Worm (Caenorhabditis elegans) whole organism, young adult: ENCODE measurements around the gene W02D7.6.

ENCODE experiments used
- Y53F4B.3 ChIP-seq: fragments of 200-800 bp; sonication (Bioruptor generic); IDR thresholded peaks from 2 replicates; pipeline ENCODE4 v1.3.6; 2022; ENCODE audit warnings: missing genetic modification reagents, missing genetic modification characterization, missing compliant biosample characterization
- ama-1 ChIP-seq, 3 experiments: fragments of 150-350 bp in 1 of 3; sonication (generic microtip) in 2 of 3; optimal IDR thresholded peaks; 2 replicates each; lab custom pipeline; 2014 to 2018; ENCODE audit warnings: missing biosample characterization in 2 of 3, missing genetic modification characterization in 2 of 3, missing genetic modification reagents in 2 of 3
- chd-7 ChIP-seq: sonication (generic microtip); optimal IDR thresholded peaks from 2 replicates; lab custom pipeline; 2016; ENCODE audit warnings: mild to moderate bottlenecking, missing genetic modification characterization, moderate library complexity, missing compliant biosample characterization
- egrh-3 ChIP-seq: fragments of 200-800 bp; sonication (Bioruptor generic); IDR thresholded peaks from 2 replicates; pipeline ENCODE4 v1.3.6; 2022; ENCODE audit warnings: missing genetic modification reagents, missing genetic modification characterization, missing compliant biosample characterization
- madf-8 ChIP-seq: fragments of 200-800 bp; sonication (Bioruptor generic); conservative IDR thresholded peaks from 2 replicates; pipeline ENCODE4 v1.3.6; 2022; ENCODE audit warnings: missing genetic modification reagents, missing genetic modification characterization, missing compliant biosample characterization
- snpc-4 ChIP-seq, 5 experiments: fragments of 150-350 bp in 1 of 5; sonication (generic microtip) in 4 of 5; optimal IDR thresholded peaks; 2 replicates each; lab custom pipeline; 2014 to 2018; ENCODE audit warnings: missing genetic modification characterization in 5 of 5, missing biosample characterization in 3 of 5, antibody characterized with exemption in 2 of 5, mild to moderate bottlenecking in 2 of 5, missing compliant biosample characterization in 2 of 5, missing genotype in 2 of 5, moderate library complexity in 2 of 5, missing genetic modification reagents in 1 of 5
- tbp1 ChIP-seq: fragments of 200-800 bp; sonication (Bioruptor generic); optimal IDR thresholded peaks from 2 replicates; lab custom pipeline; 2018; ENCODE audit warnings: mild to moderate bottlenecking, missing genetic modification characterization, missing compliant biosample characterization

DNA sequence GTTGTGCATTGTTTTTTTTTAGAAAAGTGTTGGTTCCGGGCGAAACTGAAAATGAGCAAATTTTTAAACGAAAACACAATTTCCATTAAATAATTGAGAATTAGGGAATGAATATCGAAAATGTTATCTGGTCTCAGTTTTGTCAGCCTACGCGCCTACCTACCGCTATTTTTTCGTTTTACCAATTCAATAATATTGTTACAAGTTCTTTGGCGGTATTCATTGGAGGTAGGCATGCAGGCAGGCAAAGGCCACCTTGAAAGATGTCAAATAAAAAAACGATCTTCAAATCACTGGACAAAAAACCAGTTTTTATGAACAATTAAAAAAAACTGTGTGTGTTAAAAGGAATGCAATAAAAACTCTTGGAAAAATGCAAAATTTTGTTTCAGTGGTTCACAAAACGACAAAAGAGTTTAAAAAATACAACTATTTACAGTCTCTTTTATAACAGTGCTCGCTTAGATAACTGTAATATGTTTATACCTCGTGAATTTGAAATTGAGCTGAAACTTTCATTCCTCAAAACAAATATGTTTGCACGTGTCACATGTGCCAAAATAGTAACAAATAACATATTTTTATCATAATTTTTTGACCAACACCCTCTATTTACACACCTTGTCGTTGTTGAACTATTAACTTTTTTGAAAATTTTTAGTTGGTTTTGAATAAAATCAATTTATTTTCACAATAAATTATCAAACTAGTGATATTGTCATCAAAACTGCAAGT lies 3.3 kb upstream of the W02D7.6 start, which contains the start of gene W02D7.11:
- TF ChIP-seq snpc-4 (GFP tag; optimal IDR thresholded peaks at IDR 0.05; lab: Kevin White, UChicago) (no peak), snpc-4 (tag; optimal IDR thresholded peaks at IDR 0.05; lab: Kevin White, UChicago) (no peak), egrh-3 (GFP tag; lab: Robert Waterston, UW) (no peak), madf-8 (no peak), tbp1 (GFP tag; lab: Kevin White, UChicago) (no peak), chd-7 (tag; lab: Kevin White, UChicago) (no peak), Y53F4B.3 (no peak), ama-1 (optimal IDR thresholded peaks at IDR 0.05; lab: Kevin White, UChicago) (no peak), ama-1 (GFP tag; optimal IDR thresholded peaks at IDR 0.05; lab: Kevin White, UChicago) (no peak)
